Worm (Caenorhabditis elegans): ENCODE data around the gene sru-27.

DNA sequence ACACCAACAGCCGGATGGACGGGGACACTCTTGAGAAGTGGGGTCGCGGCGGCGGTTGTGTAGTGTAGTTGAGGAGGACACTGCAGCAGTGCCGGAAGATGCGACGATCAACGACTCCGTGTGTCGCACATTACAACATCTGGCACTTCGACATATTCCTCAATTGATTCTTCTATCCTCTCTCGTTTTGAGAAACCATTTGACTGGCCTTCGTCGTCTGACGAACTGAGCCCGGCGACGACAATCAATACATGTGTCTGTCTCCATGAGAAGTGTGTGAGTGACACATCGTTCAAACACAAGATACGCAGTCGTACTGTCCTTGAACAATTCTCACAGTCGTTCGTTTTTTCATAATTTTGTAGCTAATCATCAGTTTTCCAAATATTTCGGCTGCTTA is 26.7 kb upstream of the sru-27 start:
- no peak for TF ChIP-seq ztf-4 (tag; optimal IDR thresholded peaks at IDR 0.05)
- no peak for TF ChIP-seq C16A3.4 (tag; optimal IDR thresholded peaks at IDR 0.05)
- TF ChIP-seq grh-1 (GFP tag; IDR thresholded peaks at IDR 0.05), result no peak
- no peak for TF ChIP-seq sox-4 (tag; optimal IDR thresholded peaks at IDR 0.05)
- TF ChIP-seq lin-13 (GFP tag; optimal IDR thresholded peaks at IDR 0.05), result no peak
- peak; percentile 48 for TF ChIP-seq mep-1 (tag; optimal IDR thresholded peaks at IDR 0.05)
- no peak for TF ChIP-seq ets-5 (GFP tag; IDR thresholded peaks at IDR 0.05)
- TF ChIP-seq rnt-1 (tag; optimal IDR thresholded peaks at IDR 0.05), result no peak
- TF ChIP-seq C04F5.9 (tag; optimal IDR thresholded peaks at IDR 0.05), result no peak

Data from whole organism, L1 larva.